Worm (Caenorhabditis elegans): ENCODE results near the gene lin-23.

ce11 chrII:6328672-6329071 is 42.4 kb upstream of the lin-23 start:
- TF ChIP-seq ets-4 (tag; optimal IDR thresholded peaks at IDR 0.05), result no peak
- TF ChIP-seq nfya-1 (tag; optimal IDR thresholded peaks at IDR 0.05), result no peak
- no peak for TF ChIP-seq pha-4 (tag; optimal IDR thresholded peaks at IDR 0.05)
- no peak for TF ChIP-seq ama-1 (optimal IDR thresholded peaks at IDR 0.05)
- TF ChIP-seq pqm-1 (tag; optimal IDR thresholded peaks at IDR 0.05), result no peak
- no peak for TF ChIP-seq che-1 (tag; optimal IDR thresholded peaks at IDR 0.05)

Data from whole organism, late embryonic.